Worm (Caenorhabditis elegans): ENCODE measurements around the gene F35A5.1.

- TF ChIP-seq athp-1 (tag; optimal IDR thresholded peaks at IDR 0.05): no peak
- no peak for TF ChIP-seq repo-1 (tag; optimal IDR thresholded peaks at IDR 0.05)
- TF ChIP-seq pha-4 (tag; optimal IDR thresholded peaks at IDR 0.05): no peak
- no peak for TF ChIP-seq gei-17 (GFP tag; optimal IDR thresholded peaks at IDR 0.05)
- TF ChIP-seq ama-1 (optimal IDR thresholded peaks at IDR 0.05): no peak
- no peak for TF ChIP-seq ama-1 (GFP tag; optimal IDR thresholded peaks at IDR 0.05)
- no peak for TF ChIP-seq T07F8.4 (tag; optimal IDR thresholded peaks at IDR 0.05)
- no peak for TF ChIP-seq unc-130 (GFP tag; optimal IDR thresholded peaks at IDR 0.05)
- no peak for TF ChIP-seq sdz-38 (tag; optimal IDR thresholded peaks at IDR 0.05)
- TF ChIP-seq ceh-27 (GFP tag; optimal IDR thresholded peaks at IDR 0.05): no peak
- TF ChIP-seq mcd-1 (GFP tag; IDR thresholded peaks at IDR 0.05): no peak
- TF ChIP-seq K11D2.4 (GFP tag; IDR thresholded peaks at IDR 0.05): no peak
- TF ChIP-seq ekl-4 (GFP tag; IDR thresholded peaks at IDR 0.05): no peak
- TF ChIP-seq nfya-2 (GFP tag; IDR thresholded peaks at IDR 0.05): no peak
These were observed 19.6 kb downstream of the F35A5.1 start, which contains the start of gene fkh-9 for ce11 chrX:3826863-3827262.
